Worm (Caenorhabditis elegans) whole organism, L4 larva: ENCODE measurements around the gene W04H10.1.
"Not testable (repeated sequence)": the region's sequence is repeated elsewhere in the genome, so short reads cannot be mapped to it uniquely, and the experiment has no call there.

Experiments
- D1046.2 ChIP-seq: fragments of 200-800 bp; sonication (Bioruptor generic); IDR thresholded peaks from 2 replicates; pipeline ENCODE4 v1.3.6; 2022; ENCODE audit warnings: missing genetic modification characterization, missing compliant biosample characterization
- F26F4.8 ChIP-seq: fragments of 200-800 bp; sonication (Bioruptor generic); conservative IDR thresholded peaks from 2 replicates; pipeline ENCODE4 v1.3.6; 2022; ENCODE audit warnings: missing genetic modification characterization, missing compliant biosample characterization
- R02D3.7 ChIP-seq: fragments of 150-350 bp; sonication (generic microtip); optimal IDR thresholded peaks from 3 replicates; lab custom pipeline; 2014; ENCODE audit warnings: missing biosample characterization, missing genetic modification characterization
- T26A8.4 ChIP-seq: fragments of 200-800 bp; sonication (Bioruptor generic); IDR thresholded peaks from 2 replicates; pipeline ENCODE4 v1.3.6; 2022; ENCODE audit warnings: missing genetic modification characterization, missing compliant biosample characterization
- Y105C5A.15 ChIP-seq: fragments of 200-800 bp; sonication (Bioruptor generic); IDR thresholded peaks from 2 replicates; pipeline ENCODE4 v1.3.6; 2022; ENCODE audit warnings: missing genetic modification characterization, missing compliant biosample characterization
- ZK546.5 ChIP-seq, 2 experiments: sonication (generic microtip); optimal IDR thresholded peaks; 2 replicates each; lab custom pipeline; 2017; ENCODE audit warnings: missing biosample characterization in 2 of 2, missing genetic modification characterization in 2 of 2
- aha-1 ChIP-seq: fragments of 150-350 bp; peaks from one replicate; lab custom pipeline; 2014; ENCODE audit warnings: missing biosample characterization, missing genetic modification characterization
- attf-4 ChIP-seq: sonication (generic microtip); optimal IDR thresholded peaks from 3 replicates; lab custom pipeline; 2017; ENCODE audit warnings: missing biosample characterization, missing genetic modification characterization
- ceh-62 ChIP-seq: sonication (generic microtip); optimal IDR thresholded peaks from 2 replicates; lab custom pipeline; 2017; ENCODE audit warnings: missing biosample characterization, missing genetic modification characterization
- ces-1 ChIP-seq: fragments of 150-350 bp; sonication (generic microtip); optimal IDR thresholded peaks from 4 replicates; lab custom pipeline; 2014; ENCODE audit warnings: missing biosample characterization, missing genetic modification reagents, missing genetic modification characterization
- daf-16 ChIP-seq, 3 experiments: sonication (generic microtip); optimal IDR thresholded peaks; 2 replicates each; lab custom pipeline; 2016 to 2017; ENCODE audit warnings: missing genetic modification characterization in 3 of 3, missing genetic modification reagents in 3 of 3, mild to moderate bottlenecking in 2 of 3, missing compliant biosample characterization in 2 of 3, missing biosample characterization in 1 of 3, moderate library complexity in 1 of 3
- daf-19 ChIP-seq: fragments of 200-800 bp; sonication (Bioruptor generic); conservative IDR thresholded peaks from 2 replicates; pipeline ENCODE4 v1.3.6; 2022; ENCODE audit warnings: missing genetic modification characterization, missing compliant biosample characterization
- daf-8 ChIP-seq: fragments of 200-800 bp; sonication (Bioruptor generic); IDR thresholded peaks from 2 replicates; pipeline ENCODE4 v1.3.6; 2022; ENCODE audit warnings: missing genetic modification characterization, missing compliant biosample characterization
- dmd-6 ChIP-seq: fragments of 200-800 bp; sonication (Bioruptor generic); IDR thresholded peaks from 2 replicates; pipeline ENCODE4 v1.3.6; 2022; ENCODE audit warnings: missing genetic modification reagents, missing genetic modification characterization, missing compliant biosample characterization
- dpl-1 ChIP-seq: fragments of 150-350 bp; optimal IDR thresholded peaks from 2 replicates; lab custom pipeline; 2014; ENCODE audit warnings: missing biosample characterization, missing genetic modification reagents, missing genetic modification characterization
- duxl-1 ChIP-seq: sonication (generic microtip); optimal IDR thresholded peaks from 2 replicates; lab custom pipeline; 2016; ENCODE audit warnings: mild to moderate bottlenecking, missing genetic modification characterization, moderate library complexity, missing compliant biosample characterization; ENCODE audit not compliant: poor library complexity
- dve-1 ChIP-seq: sonication (generic microtip); optimal IDR thresholded peaks from 2 replicates; lab custom pipeline; 2017; ENCODE audit warnings: antibody characterized with exemption, mild to moderate bottlenecking, missing genetic modification characterization, missing compliant biosample characterization; ENCODE audit not compliant: insufficient read depth
- fkh-10 ChIP-seq: fragments of 150-350 bp; optimal IDR thresholded peaks from 2 replicates; lab custom pipeline; 2014; ENCODE audit warnings: missing biosample characterization, missing genetic modification reagents, missing genetic modification characterization
- hif-1 ChIP-seq, 2 experiments: sonication (generic microtip); optimal IDR thresholded peaks; 2 replicates each; lab custom pipeline; 2016 to 2017; ENCODE audit warnings: missing compliant biosample characterization in 2 of 2, missing genetic modification characterization in 2 of 2, missing genetic modification reagents in 2 of 2, missing genotype in 2 of 2, mild to moderate bottlenecking in 1 of 2
- hlh-30 ChIP-seq: sonication (generic microtip); optimal IDR thresholded peaks from 2 replicates; lab custom pipeline; 2017; ENCODE audit warnings: antibody characterized with exemption, mild to moderate bottlenecking, missing genetic modification characterization, missing compliant biosample characterization; ENCODE audit not compliant: insufficient read depth
- hmg-1.1 ChIP-seq: fragments of 200-800 bp; sonication (Bioruptor generic); IDR thresholded peaks from 2 replicates; pipeline ENCODE4 v1.3.6; 2022; ENCODE audit warnings: missing genetic modification reagents, missing genetic modification characterization, missing compliant biosample characterization
- lin-38 ChIP-seq: fragments of 200-800 bp; sonication (Bioruptor generic); IDR thresholded peaks from 2 replicates; pipeline ENCODE4 v1.3.6; 2022; ENCODE audit warnings: missing genetic modification reagents, missing genetic modification characterization, missing compliant biosample characterization
- lir-3 ChIP-seq: sonication (generic microtip); optimal IDR thresholded peaks from 2 replicates; lab custom pipeline; 2016; ENCODE audit warnings: mild to moderate bottlenecking, missing genetic modification characterization, missing compliant biosample characterization
- mep-1 ChIP-seq: fragments of 150-350 bp; sonication (generic microtip); optimal IDR thresholded peaks from 3 replicates; lab custom pipeline; 2014; ENCODE audit warnings: missing biosample characterization, missing genetic modification characterization
- nhr-102 ChIP-seq: sonication (generic microtip); optimal IDR thresholded peaks from 2 replicates; lab custom pipeline; 2016; ENCODE audit warnings: mild to moderate bottlenecking, missing genetic modification characterization, moderate library complexity, missing compliant biosample characterization
- nhr-11 ChIP-seq: fragments of 150-350 bp; optimal IDR thresholded peaks from 2 replicates; lab custom pipeline; 2014; ENCODE audit warnings: missing biosample characterization, missing genetic modification characterization
- nhr-28 ChIP-seq: fragments of 150-350 bp; optimal IDR thresholded peaks from 2 replicates; lab custom pipeline; 2014; ENCODE audit warnings: missing biosample characterization, missing genetic modification characterization
- nhr-41 ChIP-seq: fragments of 200-800 bp; sonication (Bioruptor generic); IDR thresholded peaks from 2 replicates; pipeline ENCODE4 v1.3.6; 2022; ENCODE audit warnings: missing genetic modification reagents, missing genetic modification characterization, missing compliant biosample characterization
- nhr-77 ChIP-seq: fragments of 150-350 bp; optimal IDR thresholded peaks from 2 replicates; lab custom pipeline; 2014; ENCODE audit warnings: missing biosample characterization, missing genetic modification characterization
- pqm-1 ChIP-seq: sonication (generic microtip); optimal IDR thresholded peaks from 2 replicates; lab custom pipeline; 2017; ENCODE audit warnings: missing biosample characterization, missing genetic modification characterization
- skn-1 ChIP-seq: fragments of 150-350 bp; optimal IDR thresholded peaks from 2 replicates; lab custom pipeline; 2014; ENCODE audit warnings: missing biosample characterization, missing genetic modification characterization
- unc-130 ChIP-seq: sonication (generic microtip); optimal IDR thresholded peaks from 2 replicates; lab custom pipeline; 2016; ENCODE audit warnings: missing genetic modification reagents, missing genetic modification characterization, missing compliant biosample characterization
- unc-62 ChIP-seq, 3 experiments: fragments of 150-350 bp in 1 of 3; sonication (generic microtip); optimal IDR thresholded peaks in 2 of 3; peaks in 1 of 3; 1 replicate in 1 of 3; 2 replicates in 2 of 3; lab custom pipeline; 2014 to 2017; ENCODE audit warnings: missing biosample characterization in 3 of 3, missing genetic modification characterization in 3 of 3, missing genetic modification reagents in 3 of 3, missing genotype in 1 of 3

W04H10.1 gene

DNA sequence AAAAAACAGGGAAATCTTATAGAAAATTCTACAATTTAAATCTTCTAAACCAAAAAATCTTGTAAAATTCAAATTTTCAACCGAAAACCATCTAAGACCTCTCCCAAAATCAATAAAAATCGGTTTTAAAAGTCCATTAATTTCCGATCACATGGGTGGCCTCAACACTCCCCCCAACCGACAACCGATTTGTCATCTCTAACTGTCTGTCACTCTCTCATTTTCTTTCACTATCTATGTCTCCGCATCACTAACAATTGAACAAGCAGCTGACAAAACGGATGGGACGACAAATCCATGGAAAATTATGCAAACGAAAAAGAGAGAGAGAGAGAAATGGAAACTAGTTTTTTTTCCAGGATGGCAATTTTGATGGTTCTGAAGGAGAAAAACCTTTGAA, 5.9 kb upstream of the W04H10.1 start (continued):
- TF ChIP-seq hlh-30 (peak; percentile 94), pqm-1 (no peak), D1046.2 (no peak), mep-1 (peak; percentile 72), daf-8 (GFP tag; lab: Robert Waterston, UW) (no peak), skn-1 (tag; lab: Kevin White, UChicago) (no peak), nhr-11 (tag; lab: Kevin White, UChicago) (no peak), T26A8.4 (GFP tag; lab: Robert Waterston, UW) (no peak), hmg-1.1 (GFP tag; lab: Robert Waterston, UW) (no peak), nhr-102 (no peak), lin-38 (GFP tag; lab: Robert Waterston, UW) (no peak), nhr-77 (tag; lab: Kevin White, UChicago) (no peak)

DNA sequence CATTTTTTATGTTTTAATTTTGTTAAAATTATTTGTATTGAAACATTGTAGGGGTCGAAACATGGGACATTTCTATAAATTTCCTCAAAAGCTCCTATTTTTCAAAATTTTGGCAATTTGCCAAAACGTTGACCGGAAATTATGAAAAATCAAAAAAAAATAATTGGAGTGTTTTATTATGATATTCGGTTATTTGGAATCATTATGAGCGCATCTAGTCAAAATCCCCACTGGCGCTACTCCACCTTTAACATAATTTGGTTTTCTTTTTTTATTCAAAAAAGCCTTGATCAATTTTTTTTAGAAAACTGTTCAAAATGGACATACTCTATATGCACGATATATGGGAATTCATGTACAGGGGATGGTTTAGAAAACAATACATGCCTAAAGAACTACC, 3.6 kb upstream of the W04H10.1 start, which contains the start of gene W04H10.2:
TSS of gene W04H10.2 (plus strand) at position 301 of the 400 bp plus-strand sequence.
- TF ChIP-seq unc-130 (GFP tag; lab: Kevin White, UChicago) = no peak
- TF ChIP-seq hlh-30 = no peak
- no peak for TF ChIP-seq lin-38 (GFP tag; lab: Robert Waterston, UW)
- no peak for TF ChIP-seq duxl-1
- TF ChIP-seq ZK546.5 (tag; optimal IDR thresholded peaks at IDR 0.05; lab: Kevin White, UChicago) = no peak
- TF ChIP-seq lir-3 (tag; lab: Kevin White, UChicago) = no peak
- TF ChIP-seq aha-1 = no peak
- no peak for TF ChIP-seq F26F4.8
- TF ChIP-seq daf-19 (GFP tag; lab: Robert Waterston, UW) = no peak
- no peak for TF ChIP-seq nhr-41 (GFP tag; lab: Robert Waterston, UW)
- no peak for TF ChIP-seq ceh-62 (tag; lab: Kevin White, UChicago)
- no peak for TF ChIP-seq dpl-1 (GFP tag; lab: Kevin White, UChicago)
- TF ChIP-seq dve-1 (tag; lab: Kevin White, UChicago) = no peak
- TF ChIP-seq nhr-77 (tag; lab: Kevin White, UChicago) = no peak
- no peak for TF ChIP-seq attf-4 (tag; lab: Kevin White, UChicago)
- TF ChIP-seq Y105C5A.15 (GFP tag; lab: Robert Waterston, UW) = no peak
- no peak for TF ChIP-seq R02D3.7 (tag; lab: Kevin White, UChicago)
- TF ChIP-seq nhr-102 = no peak
- no peak for TF ChIP-seq ces-1 (GFP tag; lab: Kevin White, UChicago)

DNA sequence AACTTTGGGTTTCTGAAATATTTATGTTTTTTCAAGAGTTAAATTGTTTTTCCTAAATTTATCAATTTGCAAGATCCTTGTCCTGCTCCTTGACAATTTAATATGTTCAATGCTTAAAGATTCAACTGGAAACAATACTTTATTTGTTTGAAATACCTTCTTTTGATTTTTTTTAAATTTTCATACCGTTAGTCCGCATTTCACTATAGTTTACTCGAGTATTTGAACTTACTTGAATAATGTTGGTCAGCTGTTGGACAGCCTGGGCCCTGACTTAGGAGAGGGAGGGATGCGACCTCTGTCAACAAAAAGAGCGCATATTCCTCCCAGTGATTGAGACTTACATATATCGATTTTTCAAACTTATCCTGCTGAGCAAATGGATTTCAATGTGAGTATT, 2.8 kb upstream of the W04H10.1 start, which contains the start of gene W04H10.5:
TSS of gene W04H10.5 (plus strand) at position 301 of the 400 bp plus-strand sequence.
- TF ChIP-seq daf-16 (GFP tag; optimal IDR thresholded peaks at IDR 0.05; lab: Kevin White, UChicago) (no peak), daf-16 (tag; optimal IDR thresholded peaks at IDR 0.05; lab: Kevin White, UChicago) (no peak), ces-1 (GFP tag; lab: Kevin White, UChicago) (no peak), nhr-77 (tag; lab: Kevin White, UChicago) (no peak), hif-1 (tag; optimal IDR thresholded peaks at IDR 0.05; lab: Kevin White, UChicago) (no peak), fkh-10 (no peak)

DNA sequence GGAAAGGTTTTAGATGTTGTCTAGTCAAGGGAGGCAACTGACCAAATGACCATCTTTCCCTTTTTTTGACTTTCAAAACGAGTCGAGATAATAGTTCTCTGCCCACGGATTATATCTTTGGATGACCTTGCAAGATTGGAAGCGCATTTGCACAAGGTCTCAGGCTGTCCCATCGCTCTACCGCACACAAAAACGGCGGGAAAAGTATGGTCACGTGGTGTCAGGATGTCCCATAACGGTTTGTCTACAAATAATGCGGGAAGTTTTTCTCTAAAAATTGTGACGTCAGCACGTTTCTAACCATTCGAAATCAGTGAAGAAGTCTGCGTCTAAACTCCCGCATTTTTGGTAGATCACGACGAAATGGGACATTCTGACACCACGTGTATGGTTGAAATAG, 516 bp upstream of the W04H10.1 start, which contains the start of gene W04H10.6:
TSS of gene W04H10.6 (minus strand) at position 101 of the 400 bp plus-strand sequence.
- TF ChIP-seq nhr-28 (tag; lab: Kevin White, UChicago) = no peak
- peak in 1 of 2 experiments; percentile 10 for TF ChIP-seq unc-62 (GFP tag; optimal IDR thresholded peaks at IDR 0.05 in 1 of 2; lab: Kevin White, UChicago)
- no peak for TF ChIP-seq unc-62 (tag; optimal IDR thresholded peaks at IDR 0.05; lab: Kevin White, UChicago)

DNA sequence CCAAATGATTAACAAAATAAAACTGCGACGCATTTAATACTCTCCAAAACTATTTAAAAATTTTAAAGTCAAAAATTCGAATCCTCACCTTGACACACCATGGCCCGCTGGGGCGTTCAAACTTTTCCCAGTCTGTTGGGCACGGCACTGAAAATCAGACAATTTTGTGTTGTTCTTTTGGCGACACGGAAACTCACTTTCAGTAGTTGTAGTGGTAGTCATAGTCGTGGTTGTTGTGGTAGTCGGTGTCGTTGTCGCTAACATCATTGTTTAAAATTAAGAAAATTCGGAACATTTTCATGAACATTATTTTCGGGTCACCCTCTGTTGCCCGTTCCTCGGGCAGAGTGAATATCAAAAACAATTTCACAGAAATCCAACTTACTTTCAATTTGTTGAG, 3.5 kb downstream of the W04H10.1 start, which contains the start of gene clec-118:
TSS of gene clec-118 (minus strand) at position 101 of the 400 bp plus-strand sequence.
- TF ChIP-seq dmd-6 (GFP tag; lab: Robert Waterston, UW); fkh-10; nhr-41 (GFP tag; lab: Robert Waterston, UW): not testable (repeated sequence)
